Fruit fly (Drosophila melanogaster) whole organism: ENCODE results near the gene CG10993.

Source experiments
- CG8478 ChIP-seq: fragments of >200 bp; optimal IDR thresholded peaks from 2 replicates; lab custom pipeline; 2018; ENCODE audit warnings: inconsistent platforms
- Dll ChIP-seq: fragments of >200 bp; optimal IDR thresholded peaks from 2 replicates; lab custom pipeline; 2017
- EcR ChIP-seq, 2 experiments: fragments of >200 bp; optimal IDR thresholded peaks; 2 replicates each; lab custom pipeline; 2017; ENCODE audit warnings: missing biosample characterization in 2 of 2, missing genetic modification characterization in 2 of 2, missing genetic modification reagents in 2 of 2
- pan ChIP-seq: fragments of >200 bp; optimal IDR thresholded peaks from 2 replicates; lab custom pipeline; 2017
- psq ChIP-seq: fragments of >200 bp; optimal IDR thresholded peaks from 2 replicates; lab custom pipeline; 2017
- usp ChIP-seq: fragments of >200 bp; optimal IDR thresholded peaks from 2 replicates; lab custom pipeline; 2017; ENCODE audit warnings: missing biosample characterization, missing genetic modification characterization, mixed read lengths

The CG10993 gene

dm6 chrX:13818841-13819240, 27.9 kb upstream of the CG10993 start:
- TF ChIP-seq EcR (GFP tag; optimal IDR thresholded peaks at IDR 0.05; lab: Kevin White, UChicago) (no peak), usp (GFP tag; lab: Kevin White, UChicago) (no peak), pan (no peak), Dll (no peak), CG8478 (lab: Kevin White, UChicago) (no peak), psq (lab: Kevin White, UChicago) (no peak)

- TF ChIP-seq EcR (GFP tag; optimal IDR thresholded peaks at IDR 0.05; lab: Kevin White, UChicago) (no peak), pan (no peak), psq (lab: Kevin White, UChicago) (no peak), CG8478 (lab: Kevin White, UChicago) (no peak), usp (GFP tag; lab: Kevin White, UChicago) (no peak), Dll (no peak)
Observed at dm6 chrX:13818172-13818472, 27.2 kb upstream of the CG10993 start.

- TF ChIP-seq pan (no peak), usp (GFP tag; lab: Kevin White, UChicago) (no peak), CG8478 (lab: Kevin White, UChicago) (no peak)
Observed at dm6 chrX:13817418-13818171, 26.7 kb upstream of the CG10993 start.

- TF ChIP-seq EcR (GFP tag; optimal IDR thresholded peaks at IDR 0.05; lab: Kevin White, UChicago) (no peak), usp (GFP tag; lab: Kevin White, UChicago) (no peak), psq (lab: Kevin White, UChicago) (no peak), Dll (no peak), CG8478 (lab: Kevin White, UChicago) (no peak), pan (no peak)
Observed at dm6 chrX:13815526-13816173, 24.7 kb upstream of the CG10993 start.

- no peak for TF ChIP-seq EcR (GFP tag; optimal IDR thresholded peaks at IDR 0.05; lab: Kevin White, UChicago)
- TF ChIP-seq usp (GFP tag; lab: Kevin White, UChicago), result no peak
- TF ChIP-seq psq (lab: Kevin White, UChicago), result no peak
- TF ChIP-seq CG8478 (lab: Kevin White, UChicago), result no peak
- TF ChIP-seq pan, result no peak
- no peak for TF ChIP-seq Dll
Observed at dm6 chrX:13814058-13814457, 23.1 kb upstream of the CG10993 start.

- no peak for TF ChIP-seq Dll
- no peak for TF ChIP-seq usp (GFP tag; lab: Kevin White, UChicago)
- no peak for TF ChIP-seq EcR (GFP tag; optimal IDR thresholded peaks at IDR 0.05; lab: Kevin White, UChicago)
- no peak for TF ChIP-seq psq (lab: Kevin White, UChicago)
- TF ChIP-seq CG8478 (lab: Kevin White, UChicago), result no peak
Observed at dm6 chrX:13811480-13811879, 20.6 kb upstream of the CG10993 start, which contains the start of gene CG11095. Gene CG11095 (plus strand): TSS chrX:13811684.

dm6 chrX:13805554-13805953, 14.6 kb upstream of the CG10993 start:
- no peak for TF ChIP-seq Dll
- no peak for TF ChIP-seq usp (GFP tag; lab: Kevin White, UChicago)
- TF ChIP-seq EcR (GFP tag; optimal IDR thresholded peaks at IDR 0.05; lab: Kevin White, UChicago), result no peak
- no peak for TF ChIP-seq pan
- TF ChIP-seq psq (lab: Kevin White, UChicago), result no peak

dm6 chrX:13804398-13804797, 13.5 kb upstream of the CG10993 start:
- TF ChIP-seq Dll (no peak), CG8478 (lab: Kevin White, UChicago) (no peak), psq (lab: Kevin White, UChicago) (no peak), pan (no peak), usp (GFP tag; lab: Kevin White, UChicago) (no peak), EcR (GFP tag; optimal IDR thresholded peaks at IDR 0.05; lab: Kevin White, UChicago) (no peak)

dm6 chrX:13800680-13801079, 9.8 kb upstream of the CG10993 start:
- TF ChIP-seq Dll (no peak), psq (lab: Kevin White, UChicago) (no peak), EcR (GFP tag; optimal IDR thresholded peaks at IDR 0.05; lab: Kevin White, UChicago) (no peak), CG8478 (lab: Kevin White, UChicago) (no peak), usp (GFP tag; lab: Kevin White, UChicago) (no peak), pan (no peak)

- TF ChIP-seq EcR (GFP tag; optimal IDR thresholded peaks at IDR 0.05; lab: Kevin White, UChicago) (no peak), usp (GFP tag; lab: Kevin White, UChicago) (no peak), pan (no peak), CG8478 (lab: Kevin White, UChicago) (no peak), psq (lab: Kevin White, UChicago) (no peak), Dll (no peak)
Observed at dm6 chrX:13797538-13797937, 6.6 kb upstream of the CG10993 start, which contains the start of gene CG10996. Gene CG10996 (minus strand): TSS chrX:13797638.

- TF ChIP-seq Dll (no peak), psq (lab: Kevin White, UChicago) (no peak), usp (GFP tag; lab: Kevin White, UChicago) (no peak), pan (no peak), CG8478 (lab: Kevin White, UChicago) (no peak), EcR (GFP tag; optimal IDR thresholded peaks at IDR 0.05; lab: Kevin White, UChicago) (no peak)
Observed at dm6 chrX:13792463-13792862, 1.6 kb upstream of the CG10993 start.

- TF ChIP-seq CG8478 (lab: Kevin White, UChicago) (no peak), EcR (GFP tag; optimal IDR thresholded peaks at IDR 0.05; lab: Kevin White, UChicago) (no peak), Dll (no peak), usp (GFP tag; lab: Kevin White, UChicago) (no peak), pan (no peak), psq (lab: Kevin White, UChicago) (no peak)
Observed at dm6 chrX:13788973-13789682, 1.8 kb downstream of the CG10993 start.
